Fruit fly (Drosophila melanogaster): ENCODE measurements around the gene CG15864.

dm6 chr3R:8264302-8265080 is 16.3 kb downstream of the CG15864 start, which contains the start of the genes RPA1 and Mcm2:
- TF ChIP-seq Met (GFP tag; optimal IDR thresholded peaks at IDR 0.05) (peak; percentile 75), CG1621 (tag; optimal IDR thresholded peaks at IDR 0.05) (no peak), CG10669 (GFP tag; optimal IDR thresholded peaks at IDR 0.05) (peak; percentile 70)

Measured in whole organism, prepupa.